Worm (Caenorhabditis elegans) whole organism, young adult: ENCODE results near the gene tbc-10.

Experiments used
- Y53G8AR.9 ChIP-seq: fragments of 200-800 bp; sonication (Bioruptor generic); conservative IDR thresholded peaks from 2 replicates; pipeline ENCODE4 v1.3.6; 2022; ENCODE audit warnings: missing genetic modification reagents, missing genetic modification characterization, missing compliant biosample characterization
- attf-6 ChIP-seq: fragments of 200-800 bp; sonication (Bioruptor generic); IDR thresholded peaks from 2 replicates; pipeline ENCODE4 v1.3.6; 2022; ENCODE audit warnings: missing genetic modification reagents, missing genetic modification characterization, missing compliant biosample characterization
- ceh-79 ChIP-seq: sonication (generic microtip); optimal IDR thresholded peaks from 2 replicates; lab custom pipeline; 2017; ENCODE audit warnings: mild to moderate bottlenecking, missing genetic modification characterization, missing compliant biosample characterization
- chd-7 ChIP-seq: sonication (generic microtip); optimal IDR thresholded peaks from 2 replicates; lab custom pipeline; 2016; ENCODE audit warnings: mild to moderate bottlenecking, missing genetic modification characterization, moderate library complexity, missing compliant biosample characterization
- dpl-1 ChIP-seq: fragments of 150-350 bp; optimal IDR thresholded peaks from 2 replicates; lab custom pipeline; 2014; ENCODE audit warnings: missing biosample characterization, missing genetic modification reagents, missing genetic modification characterization
- lin-54 ChIP-seq: fragments of 200-800 bp; sonication (Bioruptor generic); optimal IDR thresholded peaks from 2 replicates; lab custom pipeline; 2018; ENCODE audit warnings: mild to moderate bottlenecking, missing genetic modification characterization, missing compliant biosample characterization
- lsy-27 ChIP-seq: sonication (generic microtip); optimal IDR thresholded peaks from 2 replicates; lab custom pipeline; 2017; ENCODE audit warnings: missing genetic modification characterization, mild to moderate bottlenecking, missing compliant biosample characterization, antibody characterized with exemption, missing genotype, borderline replicate concordance; ENCODE audit not compliant: insufficient read depth
- nfyb-1 ChIP-seq: fragments of 200-800 bp; sonication (Bioruptor generic); IDR thresholded peaks from 2 replicates; pipeline ENCODE4 v1.3.6; 2022; ENCODE audit warnings: missing genetic modification reagents, missing genetic modification characterization, missing compliant biosample characterization
- nhr-120 ChIP-seq: fragments of 200-800 bp; sonication (Bioruptor generic); IDR thresholded peaks from 2 replicates; pipeline ENCODE4 v1.3.6; 2022; ENCODE audit warnings: missing genetic modification characterization, missing compliant biosample characterization
- snpc-4 ChIP-seq, 5 experiments: fragments of 150-350 bp in 1 of 5; sonication (generic microtip) in 4 of 5; optimal IDR thresholded peaks; 2 replicates each; lab custom pipeline; 2014 to 2018; ENCODE audit warnings: missing genetic modification characterization in 5 of 5, missing biosample characterization in 3 of 5, antibody characterized with exemption in 2 of 5, mild to moderate bottlenecking in 2 of 5, missing compliant biosample characterization in 2 of 5, missing genotype in 2 of 5, moderate library complexity in 2 of 5, missing genetic modification reagents in 1 of 5
- unc-62 ChIP-seq: fragments of 150-350 bp; optimal IDR thresholded peaks from 2 replicates; lab custom pipeline; 2014; ENCODE audit warnings: missing biosample characterization, missing genetic modification reagents, missing genetic modification characterization

- TF ChIP-seq chd-7, result no peak
- no peak for TF ChIP-seq attf-6
- TF ChIP-seq dpl-1 (GFP tag; lab: Kevin White, UChicago), result no peak
- no peak for TF ChIP-seq lsy-27
- TF ChIP-seq nfyb-1 (GFP tag; lab: Robert Waterston, UW), result no peak
- TF ChIP-seq snpc-4 (GFP tag; optimal IDR thresholded peaks at IDR 0.05; lab: Kevin White, UChicago), result no peak
- TF ChIP-seq snpc-4 (tag; optimal IDR thresholded peaks at IDR 0.05; lab: Kevin White, UChicago), result no peak
- no peak for TF ChIP-seq Y53G8AR.9 (GFP tag; lab: Robert Waterston, UW)
- no peak for TF ChIP-seq ceh-79
- no peak for TF ChIP-seq nhr-120 (GFP tag; lab: Robert Waterston, UW)
- no peak for TF ChIP-seq lin-54 (GFP tag; lab: Kevin White, UChicago)
- TF ChIP-seq unc-62 (GFP tag; lab: Kevin White, UChicago), result no peak
Observed at ce11 chrIII:950472-950871, 32.6 kb upstream of the tbc-10 start, which contains the start of the genes fbxa-67 and fbxa-11.
